Fruit fly (Drosophila melanogaster) whole organism, wandering third instar larva: ENCODE results near the gene CG9547.

Experiments used
- br ChIP-seq: fragments of 200-800 bp; sonication (Bioruptor generic); optimal IDR thresholded peaks from 2 replicates; lab custom pipeline; 2016; ENCODE audit warnings: missing biosample characterization, missing genetic modification characterization
- brk ChIP-seq: fragments of 200-800 bp; sonication (Bioruptor generic); optimal IDR thresholded peaks from 2 replicates; lab custom pipeline; 2016; ENCODE audit warnings: missing biosample characterization, mild to moderate bottlenecking, missing genetic modification characterization
- h ChIP-seq: fragments of 200-800 bp; sonication (Bioruptor generic); optimal IDR thresholded peaks from 3 replicates; lab custom pipeline; 2016; ENCODE audit warnings: missing biosample characterization, mild to moderate bottlenecking, missing genetic modification characterization
- rgr ChIP-seq: fragments of 200-800 bp; sonication (Bioruptor generic); optimal IDR thresholded peaks from 3 replicates; lab custom pipeline; 2016; ENCODE audit warnings: missing biosample characterization, mild to moderate bottlenecking, missing genetic modification characterization

- TF ChIP-seq rgr (GFP tag; lab: Kevin White, UChicago) (peak; percentile 66), br (GFP tag; lab: Kevin White, UChicago) (peak; percentile 45), h (GFP tag; lab: Kevin White, UChicago) (peak; percentile 38), brk (GFP tag; lab: Kevin White, UChicago) (peak; percentile 24)
Measured at dm6 chr2L:6473076-6474037, 21.0 kb downstream of the CG9547 start, which contains the start of gene mmy.
